Fruit fly (Drosophila melanogaster): Measurements from ENCODE around the gene gskt.

Gene gskt

dm6 chr3R:31404499-31405276 is 32.5 kb downstream of the gskt start, which contains the start of gene Gprk2 (continued):
- TF ChIP-seq zen (tag; optimal IDR thresholded peaks at IDR 0.05): peak; percentile 99
- peak; percentile 100 for TF ChIP-seq corto (GFP tag; optimal IDR thresholded peaks at IDR 0.05)
- TF ChIP-seq Fer3 (tag; optimal IDR thresholded peaks at IDR 0.05): peak; percentile 100
- TF ChIP-seq CG5953 (GFP tag; IDR thresholded peaks at IDR 0.05): peak; percentile 100
- peak; percentile 18 to 89 for TF ChIP-seq insv (GFP tag; optimal IDR thresholded peaks at IDR 0.05)
- TF ChIP-seq Dip2 (GFP tag; IDR thresholded peaks at IDR 0.05): peak; percentile 82
- peak; percentile 96 for TF ChIP-seq CG4360 (GFP tag; IDR thresholded peaks at IDR 0.05)
- TF ChIP-seq CG12236 (GFP tag; optimal IDR thresholded peaks at IDR 0.05): peak; percentile 99
- peak; percentile 95 for TF ChIP-seq CG11560 (tag; IDR thresholded peaks at IDR 0.05)
- no peak for TF ChIP-seq amos (GFP tag; IDR thresholded peaks at IDR 0.05; ENCODE audit: partially characterized antibody)
- peak; percentile 86 for TF ChIP-seq Elba2 (GFP tag; optimal IDR thresholded peaks at IDR 0.05)
- peak; percentile 100 for TF ChIP-seq dimm (GFP tag; IDR thresholded peaks at IDR 0.05)
- TF ChIP-seq CG14441 (GFP tag; IDR thresholded peaks at IDR 0.05): peak; percentile 100
- TF ChIP-seq Abd-B (GFP tag; optimal IDR thresholded peaks at IDR 0.05): peak; percentile 100
- peak; percentile 100 for TF ChIP-seq YL-1 (GFP tag; optimal IDR thresholded peaks at IDR 0.05)
- TF ChIP-seq CG14050 (GFP tag; IDR thresholded peaks at IDR 0.05): peak; percentile 100
- peak; percentile 100 for TF ChIP-seq ara (GFP tag; IDR thresholded peaks at IDR 0.05)
- TF ChIP-seq unc-4 (GFP tag; IDR thresholded peaks at IDR 0.05; ENCODE audit: partially characterized antibody): no peak
- no peak for TF ChIP-seq fru (optimal IDR thresholded peaks at IDR 0.05)
- TF ChIP-seq CTCF (GFP tag; optimal IDR thresholded peaks at IDR 0.05): peak; percentile 81
- TF ChIP-seq CG10654 (GFP tag; optimal IDR thresholded peaks at IDR 0.05): peak; percentile 100
- TF ChIP-seq cwo (GFP tag; optimal IDR thresholded peaks at IDR 0.05): peak; percentile 99
- peak; percentile 100 for TF ChIP-seq Aef1 (GFP tag; IDR thresholded peaks at IDR 0.05)
- peak; percentile 100 for TF ChIP-seq Ada2b (GFP tag; IDR thresholded peaks at IDR 0.05)
- peak; percentile 100 for TF ChIP-seq CG8089 (GFP tag; optimal IDR thresholded peaks at IDR 0.05)
- TF ChIP-seq Kr (GFP tag; optimal IDR thresholded peaks at IDR 0.05): peak; percentile 92
- peak; percentile 100 for TF ChIP-seq tx (GFP tag; optimal IDR thresholded peaks at IDR 0.05)
- peak; percentile 100 for TF ChIP-seq CG13296 (GFP tag; optimal IDR thresholded peaks at IDR 0.05)
- TF ChIP-seq CG2889 (GFP tag; IDR thresholded peaks at IDR 0.05): peak; percentile 100
- TF ChIP-seq CG6689 (GFP tag; IDR thresholded peaks at IDR 0.05): peak; percentile 100
- peak; percentile 100 for TF ChIP-seq CG32532 (GFP tag; IDR thresholded peaks at IDR 0.05)
- peak; percentile 99 for TF ChIP-seq Usf (GFP tag; optimal IDR thresholded peaks at IDR 0.05)
- peak; percentile 100 for TF ChIP-seq Dek (tag; optimal IDR thresholded peaks at IDR 0.05)
- peak; percentile 100 for TF ChIP-seq E2f1 (GFP tag; IDR thresholded peaks at IDR 0.05)
- peak; percentile 100 for TF ChIP-seq CG17829 (tag; optimal IDR thresholded peaks at IDR 0.05)
- TF ChIP-seq sima (GFP tag; optimal IDR thresholded peaks at IDR 0.05): peak; percentile 99
- TF ChIP-seq ftz-f1 (GFP tag; optimal IDR thresholded peaks at IDR 0.05): peak; percentile 99
- peak; percentile 96 for TF ChIP-seq gfzf (GFP tag; optimal IDR thresholded peaks at IDR 0.05)
- no peak for TF ChIP-seq hth (optimal IDR thresholded peaks at IDR 0.05)
- peak; percentile 100 for TF ChIP-seq peb (GFP tag; IDR thresholded peaks at IDR 0.05)
- peak; percentile 100 for TF ChIP-seq Drgx (GFP tag; IDR thresholded peaks at IDR 0.05)
- TF ChIP-seq B-H2 (GFP tag; optimal IDR thresholded peaks at IDR 0.05): peak; percentile 88
- TF ChIP-seq CG17328 (GFP tag; IDR thresholded peaks at IDR 0.05): peak; percentile 100
- TF ChIP-seq CG17186 (GFP tag; optimal IDR thresholded peaks at IDR 0.05): peak; percentile 98
- TF ChIP-seq shn (GFP tag; optimal IDR thresholded peaks at IDR 0.05): peak; percentile 100
- TF ChIP-seq dysf (GFP tag; IDR thresholded peaks at IDR 0.05): peak; percentile 100
- TF ChIP-seq CG1024 (GFP tag; IDR thresholded peaks at IDR 0.05): peak; percentile 99
- TF ChIP-seq unpg (GFP tag; optimal IDR thresholded peaks at IDR 0.05): peak; percentile 100
- peak; percentile 99 for TF ChIP-seq slou (GFP tag; optimal IDR thresholded peaks at IDR 0.05)
- peak; percentile 70 for TF ChIP-seq pzg (GFP tag; optimal IDR thresholded peaks at IDR 0.05)
- peak; percentile 100 for TF ChIP-seq HmgD (GFP tag; optimal IDR thresholded peaks at IDR 0.05)
- TF ChIP-seq onecut (GFP tag; IDR thresholded peaks at IDR 0.05): peak; percentile 99
